Fruit fly (Drosophila melanogaster): ENCODE results near the gene Nrg.

Gene Nrg

dm6 chrX:8541985-8542384, 24.8 kb downstream of the Nrg start (continued):
- no peak for TF ChIP-seq crol (GFP tag; IDR thresholded peaks at IDR 0.05)
- peak; percentile 67; the same call in 2 of the 3 replicates for TF ChIP-seq row (GFP tag; IDR thresholded peaks at IDR 0.05)
- TF ChIP-seq en (GFP tag; optimal IDR thresholded peaks at IDR 0.05): no peak
- no peak for TF ChIP-seq ftz-f1 (GFP tag; optimal IDR thresholded peaks at IDR 0.05)
- TF ChIP-seq CG10267 (tag; optimal IDR thresholded peaks at IDR 0.05): peak; percentile 38
- TF ChIP-seq CG3163 (GFP tag; optimal IDR thresholded peaks at IDR 0.05): no peak
- TF ChIP-seq chinmo (GFP tag; IDR thresholded peaks at IDR 0.05; ENCODE audit: partially characterized antibody): no peak
- TF ChIP-seq CG12155 (GFP tag; optimal IDR thresholded peaks at IDR 0.05): peak; percentile 11
- peak; percentile 46; the same call in 1 of the 2 replicates for TF ChIP-seq esg (GFP tag; conservative IDR thresholded peaks at IDR 0.05)
- no peak for TF ChIP-seq Myb (GFP tag; optimal IDR thresholded peaks at IDR 0.05)
- TF ChIP-seq CG7745 (tag; optimal IDR thresholded peaks at IDR 0.05): no peak
- no peak for TF ChIP-seq btn (GFP tag; optimal IDR thresholded peaks at IDR 0.05)
- 0 out of 2 replicates have a peak, but pooled peaks have one; percentile 30 for TF ChIP-seq CG9215 (GFP tag; IDR thresholded peaks at IDR 0.05)
- no peak for TF ChIP-seq Dp (GFP tag; optimal IDR thresholded peaks at IDR 0.05)
- peak; percentile 90 for TF ChIP-seq CG18599 (GFP tag; optimal IDR thresholded peaks at IDR 0.05)
- TF ChIP-seq cato (GFP tag; optimal IDR thresholded peaks at IDR 0.05; ENCODE audit: borderline replicate concordance): no peak
- TF ChIP-seq CG8944 (GFP tag; optimal IDR thresholded peaks at IDR 0.05): no peak
- no peak for TF ChIP-seq CG8765 (GFP tag; IDR thresholded peaks at IDR 0.05)
- TF ChIP-seq ttk (GFP tag; IDR thresholded peaks at IDR 0.05): peak; percentile 46; the same call in 1 of the 2 replicates
- TF ChIP-seq ewg (GFP tag; optimal IDR thresholded peaks at IDR 0.05): peak; percentile 4
- TF ChIP-seq tll (GFP tag; optimal IDR thresholded peaks at IDR 0.05): no peak
- no peak for TF ChIP-seq yki (optimal IDR thresholded peaks at IDR 0.05)
- TF ChIP-seq CrebB (tag; optimal IDR thresholded peaks at IDR 0.05): peak; percentile 31
- TF ChIP-seq C15 (GFP tag; IDR thresholded peaks at IDR 0.05): no peak
- TF ChIP-seq Poxn (GFP tag; IDR thresholded peaks at IDR 0.05): no peak
- peak; percentile 67 for TF ChIP-seq scrt (GFP tag; optimal IDR thresholded peaks at IDR 0.05)
- TF ChIP-seq Spps (tag; optimal IDR thresholded peaks at IDR 0.05): no peak
- TF ChIP-seq Gug (GFP tag; IDR thresholded peaks at IDR 0.05): peak; percentile 25; the same call in 1 of the 4 replicates
- TF ChIP-seq CG1832 (GFP tag; optimal IDR thresholded peaks at IDR 0.05): no peak
- TF ChIP-seq Oaz (GFP tag; IDR thresholded peaks at IDR 0.05): 0 out of 2 replicates have a peak, but pooled peaks have one; percentile 9
- TF ChIP-seq onecut (GFP tag; IDR thresholded peaks at IDR 0.05): peak; percentile 40; the same call in 1 of the 2 replicates
- peak; percentile 52 for TF ChIP-seq sisA (GFP tag; IDR thresholded peaks at IDR 0.05)
- no peak for TF ChIP-seq CG1647 (GFP tag; optimal IDR thresholded peaks at IDR 0.05)
- peak; percentile 38 for TF ChIP-seq sug (tag; optimal IDR thresholded peaks at IDR 0.05)
- TF ChIP-seq peb (GFP tag; IDR thresholded peaks at IDR 0.05): no peak
- peak; percentile 29; the same call in 1 of the 2 replicates for TF ChIP-seq CG17328 (GFP tag; IDR thresholded peaks at IDR 0.05)
- TF ChIP-seq sens (GFP tag): peak; percentile 73
- TF ChIP-seq CG12769 (tag; optimal IDR thresholded peaks at IDR 0.05): no peak
- TF ChIP-seq Sox102F (GFP tag; optimal IDR thresholded peaks at IDR 0.05): peak; percentile 56
- no peak for TF ChIP-seq dimm (GFP tag; IDR thresholded peaks at IDR 0.05)
- TF ChIP-seq lbe (GFP tag; optimal IDR thresholded peaks at IDR 0.05): no peak
- TF ChIP-seq CTCF (GFP tag; optimal IDR thresholded peaks at IDR 0.05): no peak
- no peak for TF ChIP-seq Bgb (GFP tag; IDR thresholded peaks at IDR 0.05; ENCODE audit: partially characterized antibody)
- TF ChIP-seq mirr (GFP tag; optimal IDR thresholded peaks at IDR 0.05): no peak
- no peak for TF ChIP-seq CG17912 (GFP tag; optimal IDR thresholded peaks at IDR 0.05)
- TF ChIP-seq salm (tag; optimal IDR thresholded peaks at IDR 0.05): no peak
- TF ChIP-seq CG9876 (GFP tag; optimal IDR thresholded peaks at IDR 0.05): no peak
- no peak for TF ChIP-seq Six4 (GFP tag; optimal IDR thresholded peaks at IDR 0.05)
- no peak for TF ChIP-seq Usf (GFP tag; optimal IDR thresholded peaks at IDR 0.05)
- TF ChIP-seq bowl (GFP tag; IDR thresholded peaks at IDR 0.05): no peak
- no peak for TF ChIP-seq CG10462 (GFP tag; optimal IDR thresholded peaks at IDR 0.05)
- no peak for TF ChIP-seq Ets97D (GFP tag; optimal IDR thresholded peaks at IDR 0.05)
- no peak for TF ChIP-seq ken (GFP tag; IDR thresholded peaks at IDR 0.05)
